Fruit fly (Drosophila melanogaster): ENCODE data around the gene CG1299.

- TF ChIP-seq CG7101 (tag; optimal IDR thresholded peaks at IDR 0.05) (peak; percentile 11), pad (GFP tag; optimal IDR thresholded peaks at IDR 0.05) (peak; percentile 8), CG33017 (tag; optimal IDR thresholded peaks at IDR 0.05) (peak; percentile 19)
Observed at dm6 chr3L:4169957-4170651, 21.6 kb downstream of the CG1299 start, which contains the start of gene Ero1L.

Measured in whole organism, adult.